Fruit fly (Drosophila melanogaster) whole organism, embryonic: ENCODE measurements around the gene CG43867.
A peak's percentile ranks its signal among the peaks of the same experiment; 100 is the strongest.

Experiments used
- B-H2 ChIP-seq: fragments of 200-800 bp; sonication (Bioruptor generic); optimal IDR thresholded peaks from 2 replicates; lab custom pipeline; 2018; ENCODE audit warnings: missing biosample characterization, mild to moderate bottlenecking, missing genetic modification characterization
- CG10431 ChIP-seq: fragments of 200-800 bp; sonication (Bioruptor generic); optimal IDR thresholded peaks from 3 replicates; lab custom pipeline; 2018; ENCODE audit warnings: missing biosample characterization, mild to moderate bottlenecking, missing genetic modification characterization
- CG10462 ChIP-seq: fragments of 200-800 bp; sonication (Bioruptor generic); optimal IDR thresholded peaks from 2 replicates; lab custom pipeline; 2016; ENCODE audit warnings: missing biosample characterization, missing genetic modification characterization
- CG10979 ChIP-seq: fragments of 200-800 bp; sonication (Bioruptor generic); optimal IDR thresholded peaks from 2 replicates; lab custom pipeline; 2018; ENCODE audit warnings: missing biosample characterization, mild to moderate bottlenecking, missing genetic modification characterization, moderate library complexity
- CG11456 ChIP-seq: fragments of 200-800 bp; sonication (Bioruptor generic); IDR thresholded peaks from 3 replicates; pipeline ENCODE4 v1.3.6; 2022; ENCODE audit warnings: missing biosample characterization, missing genetic modification characterization
- CG11560 ChIP-seq: fragments of 200-800 bp; sonication (Bioruptor generic); IDR thresholded peaks from 3 replicates; pipeline ENCODE4 v1.3.6; 2022; ENCODE audit warnings: missing biosample characterization, missing genetic modification characterization
- CG12219 ChIP-seq: fragments of 200-800 bp; sonication (Bioruptor generic); optimal IDR thresholded peaks from 3 replicates; lab custom pipeline; 2018; ENCODE audit warnings: missing biosample characterization, mild to moderate bottlenecking, missing genetic modification characterization
- CG12659 ChIP-seq: fragments of 200-800 bp; sonication (Bioruptor generic); optimal IDR thresholded peaks from 3 replicates; lab custom pipeline; 2017; ENCODE audit warnings: mild to moderate bottlenecking, missing biosample characterization, missing genetic modification reagents, missing genetic modification characterization
- CG13296 ChIP-seq: fragments of 200-800 bp; sonication (Bioruptor generic); optimal IDR thresholded peaks from 3 replicates; lab custom pipeline; 2018; ENCODE audit warnings: missing biosample characterization, mild to moderate bottlenecking, missing genetic modification characterization
- CG13894 ChIP-seq: fragments of 200-800 bp; sonication (Bioruptor generic); optimal IDR thresholded peaks from 3 replicates; lab custom pipeline; 2018; ENCODE audit warnings: missing biosample characterization, mild to moderate bottlenecking, missing genetic modification characterization, moderate library complexity
- CG15514 ChIP-seq: fragments of 200-800 bp; sonication (Bioruptor generic); optimal IDR thresholded peaks from 3 replicates; lab custom pipeline; 2017; ENCODE audit warnings: missing biosample characterization, missing genetic modification characterization, mild to moderate bottlenecking, moderate library complexity, missing genetic modification reagents
- CG17359 ChIP-seq: fragments of 200-800 bp; sonication (Bioruptor generic); optimal IDR thresholded peaks from 3 replicates; lab custom pipeline; 2018; ENCODE audit warnings: missing biosample characterization, mild to moderate bottlenecking, missing genetic modification characterization, moderate library complexity
- CG18262 ChIP-seq: fragments of 200-800 bp; optimal IDR thresholded peaks from 3 replicates; lab custom pipeline; 2019; ENCODE audit warnings: missing biosample characterization, mild to moderate bottlenecking, missing genetic modification characterization, moderate library complexity
- CG18599 ChIP-seq: fragments of 200-800 bp; sonication (Bioruptor generic); optimal IDR thresholded peaks from 3 replicates; lab custom pipeline; 2017; ENCODE audit warnings: missing biosample characterization, missing genetic modification characterization, mild to moderate bottlenecking, moderate library complexity, missing genetic modification reagents
- CG31224 ChIP-seq: fragments of 200-800 bp; sonication (Bioruptor generic); IDR thresholded peaks from 2 replicates; pipeline ENCODE4 v1.3.6; 2022; ENCODE audit warnings: missing biosample characterization, missing genetic modification characterization
- CG32532 ChIP-seq: fragments of 200-800 bp; sonication (Bioruptor generic); IDR thresholded peaks from 2 replicates; pipeline ENCODE4 v1.3.6; 2022; ENCODE audit warnings: missing biosample characterization, missing genetic modification characterization
- CG34376 ChIP-seq: fragments of 200-800 bp; sonication (Bioruptor generic); optimal IDR thresholded peaks from 2 replicates; lab custom pipeline; 2018; ENCODE audit warnings: missing biosample characterization, mild to moderate bottlenecking, missing genetic modification characterization
- CG3838 ChIP-seq: fragments of 200-800 bp; sonication (Bioruptor generic); optimal IDR thresholded peaks from 3 replicates; lab custom pipeline; 2016; ENCODE audit warnings: missing biosample characterization, missing genetic modification characterization
- CG7372 ChIP-seq: fragments of 200-800 bp; sonication (Bioruptor generic); IDR thresholded peaks from 2 replicates; pipeline ENCODE4 v1.3.6; 2022; ENCODE audit warnings: missing biosample characterization, missing genetic modification characterization
- CG9727 ChIP-seq: fragments of 200-800 bp; sonication (Bioruptor generic); optimal IDR thresholded peaks from 3 replicates; lab custom pipeline; 2017; ENCODE audit warnings: missing biosample characterization, mild to moderate bottlenecking, missing genetic modification characterization
- CG9932 ChIP-seq: fragments of 200-800 bp; sonication (Bioruptor generic); IDR thresholded peaks from 2 replicates; pipeline ENCODE4 v1.3.6; 2022; ENCODE audit warnings: missing biosample characterization, missing genetic modification characterization
- Deaf1 ChIP-seq: fragments of 200-800 bp; optimal IDR thresholded peaks from 3 replicates; lab custom pipeline; 2019; ENCODE audit warnings: missing biosample characterization, mild to moderate bottlenecking, missing genetic modification characterization, moderate library complexity
- Elba2 ChIP-seq: fragments of 200-800 bp; sonication (Bioruptor generic); optimal IDR thresholded peaks from 3 replicates; lab custom pipeline; 2016; ENCODE audit warnings: missing biosample characterization, missing genetic modification characterization
- Fer1 ChIP-seq: fragments of 200-800 bp; sonication (Bioruptor generic); optimal IDR thresholded peaks from 2 replicates; lab custom pipeline; 2017; ENCODE audit warnings: missing biosample characterization, mild to moderate bottlenecking, missing genetic modification characterization
- HLH54F ChIP-seq: fragments of 200-800 bp; sonication (Bioruptor generic); optimal IDR thresholded peaks from 3 replicates; lab custom pipeline; 2016; ENCODE audit warnings: missing biosample characterization, missing genetic modification characterization
- HLHmδ ChIP-seq: fragments of 200-800 bp; sonication (Bioruptor generic); optimal IDR thresholded peaks from 2 replicates; lab custom pipeline; 2018; ENCODE audit warnings: missing biosample characterization, mild to moderate bottlenecking, missing genetic modification characterization, moderate library complexity
- Myb ChIP-seq: fragments of 200-800 bp; sonication (Bioruptor generic); optimal IDR thresholded peaks from 2 replicates; lab custom pipeline; 2016; ENCODE audit warnings: missing biosample characterization, missing genetic modification characterization
- NFAT ChIP-seq: fragments of 200-800 bp; sonication (Bioruptor generic); IDR thresholded peaks from 2 replicates; pipeline ENCODE4 v1.3.6; 2022; ENCODE audit warnings: missing biosample characterization, missing genetic modification characterization
- Nf-YB ChIP-seq: fragments of 200-800 bp; sonication (Bioruptor generic); optimal IDR thresholded peaks from 3 replicates; lab custom pipeline; 2019; ENCODE audit warnings: missing biosample characterization, mild to moderate bottlenecking, missing genetic modification characterization, moderate library complexity
- NfI ChIP-seq: fragments of 200-800 bp; sonication (Bioruptor generic); optimal IDR thresholded peaks from 3 replicates; lab custom pipeline; 2018; ENCODE audit warnings: missing biosample characterization, mild to moderate bottlenecking, missing genetic modification characterization, moderate library complexity
- Sry-β ChIP-seq: fragments of 200-800 bp; sonication (Bioruptor generic); optimal IDR thresholded peaks from 2 replicates; lab custom pipeline; 2018; ENCODE audit warnings: missing biosample characterization, mild to moderate bottlenecking, missing genetic modification characterization, moderate library complexity
- Stat92E ChIP-seq, 3 experiments: fragments of >200 bp in 2 of 3; fragments of 200-800 bp in 1 of 3; sonication (Bioruptor generic) in 1 of 3; optimal IDR thresholded peaks; 2 replicates each; lab custom pipeline; 2017 to 2019; ENCODE audit warnings: missing biosample characterization in 3 of 3, missing genetic modification characterization in 3 of 3, mild to moderate bottlenecking in 1 of 3, moderate library complexity in 1 of 3
- Xbp1 ChIP-seq: fragments of 200-800 bp; sonication (Bioruptor generic); optimal IDR thresholded peaks from 3 replicates; lab custom pipeline; 2016; ENCODE audit warnings: missing biosample characterization, mild to moderate bottlenecking, missing genetic modification characterization
- Xrp1 ChIP-seq: fragments of 200-800 bp; sonication (Bioruptor generic); IDR thresholded peaks from 2 replicates; pipeline ENCODE4 v1.3.6; 2022; ENCODE audit warnings: missing biosample characterization, missing genetic modification characterization
- chinmo ChIP-seq: fragments of 200-800 bp; sonication (Bioruptor generic); IDR thresholded peaks from 4 replicates; pipeline ENCODE4 v1.3.6; 2022; ENCODE audit warnings: missing biosample characterization, missing genetic modification characterization; ENCODE audit not compliant: partially characterized antibody
- chm ChIP-seq: fragments of 200-800 bp; sonication (Bioruptor generic); IDR thresholded peaks from 2 replicates; pipeline ENCODE4 v1.3.6; 2022; ENCODE audit warnings: missing biosample characterization, missing genetic modification characterization
- dm ChIP-seq: fragments of 200-800 bp; sonication (Bioruptor generic); optimal IDR thresholded peaks from 3 replicates; lab custom pipeline; 2016; ENCODE audit warnings: missing biosample characterization, missing genetic modification characterization
- dpn ChIP-seq, 2 experiments: fragments of 200-800 bp; sonication (Bioruptor generic); optimal IDR thresholded peaks; 3 replicates each; lab custom pipeline; 2016; ENCODE audit warnings: missing biosample characterization in 2 of 2, missing genetic modification characterization in 2 of 2
- grau ChIP-seq: fragments of 200-800 bp; optimal IDR thresholded peaks from 3 replicates; lab custom pipeline; 2019; ENCODE audit warnings: missing biosample characterization, mild to moderate bottlenecking, missing genetic modification characterization, moderate library complexity
- gsb ChIP-seq: fragments of 200-800 bp; sonication (Bioruptor generic); IDR thresholded peaks from 2 replicates; pipeline ENCODE4 v1.3.6; 2022; ENCODE audit warnings: missing biosample characterization, missing genetic modification characterization
- gt ChIP-seq: fragments of 200-800 bp; sonication (Bioruptor generic); IDR thresholded peaks from 2 replicates; pipeline ENCODE4 v1.3.6; 2022; ENCODE audit warnings: missing biosample characterization, missing genetic modification characterization
- klu ChIP-seq: fragments of 200-800 bp; sonication (Bioruptor generic); IDR thresholded peaks from 2 replicates; pipeline ENCODE4 v1.3.6; 2022; ENCODE audit warnings: missing biosample characterization, missing genetic modification characterization
- knrl ChIP-seq: fragments of 200-800 bp; sonication (Bioruptor generic); IDR thresholded peaks from 3 replicates; pipeline ENCODE4 v1.3.6; 2022; ENCODE audit warnings: missing biosample characterization, missing genetic modification characterization; ENCODE audit not compliant: partially characterized antibody
- mirr ChIP-seq: fragments of 200-800 bp; sonication (Bioruptor generic); optimal IDR thresholded peaks from 3 replicates; lab custom pipeline; 2018; ENCODE audit warnings: missing biosample characterization, mild to moderate bottlenecking, missing genetic modification characterization
- nmo ChIP-seq: fragments of 200-800 bp; sonication (Bioruptor generic); optimal IDR thresholded peaks from 2 replicates; lab custom pipeline; 2018; ENCODE audit warnings: missing biosample characterization, mild to moderate bottlenecking, missing genetic modification characterization, moderate library complexity
- ranshi ChIP-seq: fragments of 200-800 bp; sonication (Bioruptor generic); IDR thresholded peaks from 2 replicates; pipeline ENCODE4 v1.3.6; 2022; ENCODE audit warnings: missing biosample characterization, missing genetic modification characterization
- trem ChIP-seq: fragments of 200-800 bp; optimal IDR thresholded peaks from 3 replicates; lab custom pipeline; 2019; ENCODE audit warnings: missing biosample characterization, mild to moderate bottlenecking, missing genetic modification characterization, moderate library complexity
- vfl ChIP-seq: fragments of 200-800 bp; sonication (Bioruptor generic); optimal IDR thresholded peaks from 2 replicates; lab custom pipeline; 2016; ENCODE audit warnings: missing biosample characterization, missing genetic modification characterization
- vnd ChIP-seq: fragments of 200-800 bp; sonication (Bioruptor generic); IDR thresholded peaks from 3 replicates; pipeline ENCODE4 v1.3.6; 2022; ENCODE audit warnings: missing biosample characterization, missing genetic modification characterization; ENCODE audit not compliant: partially characterized antibody

Gene CG43867

DNA sequence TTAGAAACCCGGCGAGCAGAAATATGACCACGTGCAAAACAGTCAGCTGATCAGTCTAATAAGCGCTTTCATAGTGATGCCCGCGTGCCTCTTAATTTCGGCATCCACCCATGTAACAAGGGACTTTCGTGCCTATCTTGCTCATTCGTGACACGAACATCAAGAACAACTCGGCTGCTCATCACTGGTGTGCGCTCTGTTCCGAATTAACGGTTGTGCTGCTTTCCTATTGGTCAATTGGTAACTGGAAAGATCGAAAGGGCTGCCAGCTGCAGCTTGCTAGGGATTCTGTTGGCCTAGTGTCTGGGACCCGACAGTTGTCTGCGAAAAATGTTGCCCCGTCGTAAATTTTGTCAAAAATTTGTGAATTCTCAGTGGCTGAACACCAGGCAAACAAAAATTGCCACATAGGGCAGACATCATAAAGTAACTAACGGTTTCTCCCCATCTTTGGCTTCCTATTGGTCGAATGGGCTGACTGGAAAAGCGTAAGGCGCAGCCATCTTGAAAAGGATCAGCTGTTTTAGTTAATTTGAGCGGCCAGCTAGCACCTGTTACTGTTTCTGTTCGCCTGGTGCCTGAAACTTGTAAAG lies 131.3 kb downstream of the CG43867 start (continued):
- no peak for TF ChIP-seq klu (GFP tag; lab: Robert Waterston, UW)
- TF ChIP-seq dm (GFP tag; lab: Kevin White, UChicago), result peak; percentile 51
- TF ChIP-seq CG9932 (GFP tag; lab: Robert Waterston, UW), result peak; percentile 48; the same call in 1 of the 2 replicates
- peak; percentile 49 for TF ChIP-seq CG18262 (tag; lab: Kevin White, UChicago)
- peak in 1 of 2 experiments; percentile 32 for TF ChIP-seq dpn (GFP tag; optimal IDR thresholded peaks at IDR 0.05; lab: Kevin White, UChicago)
- peak; percentile 23 for TF ChIP-seq trem (tag; lab: Kevin White, UChicago)
- peak; percentile 30 for TF ChIP-seq mirr
- TF ChIP-seq CG12219, result no peak
- peak in 1 of 3 experiments; percentile 86 for TF ChIP-seq Stat92E (GFP tag; optimal IDR thresholded peaks at IDR 0.05; lab: Kevin White, UChicago)
- TF ChIP-seq CG31224 (GFP tag; lab: Robert Waterston, UW), result peak; percentile 98
- peak; percentile 18 for TF ChIP-seq CG15514 (GFP tag; lab: Kevin White, UChicago)
- peak; percentile 31 for TF ChIP-seq CG34376 (GFP tag; lab: Kevin White, UChicago)
- TF ChIP-seq Nf-YB, result peak; percentile 98
- TF ChIP-seq chinmo (GFP tag; lab: Robert Waterston, UW), result peak; percentile 96
- peak; percentile 37; the same call in 1 of the 2 replicates for TF ChIP-seq chm (GFP tag; lab: Robert Waterston, UW)
- peak; percentile 6 for TF ChIP-seq CG10431 (GFP tag; lab: Kevin White, UChicago)
- TF ChIP-seq Myb (GFP tag; lab: Kevin White, UChicago), result peak; percentile 22
- peak; percentile 96 for TF ChIP-seq Sry-β (GFP tag; lab: Kevin White, UChicago)
- peak; percentile 5 for TF ChIP-seq Fer1 (GFP tag; lab: Kevin White, UChicago)
- no peak for TF ChIP-seq gt (GFP tag; lab: Robert Waterston, UW)
- TF ChIP-seq CG7372, result no peak
- TF ChIP-seq CG9727 (GFP tag; lab: Kevin White, UChicago), result peak; percentile 2
- TF ChIP-seq HLH54F, result peak; percentile 21
- peak; percentile 89 for TF ChIP-seq vnd
- peak; percentile 89 for TF ChIP-seq CG10462 (GFP tag; lab: Kevin White, UChicago)
- no peak for TF ChIP-seq CG12659 (GFP tag; lab: Kevin White, UChicago)
- no peak for TF ChIP-seq CG17359 (tag; lab: Kevin White, UChicago)
- peak; percentile 41 for TF ChIP-seq HLHmδ (GFP tag; lab: Kevin White, UChicago)
- TF ChIP-seq Xbp1 (GFP tag; lab: Kevin White, UChicago), result peak; percentile 34
- TF ChIP-seq CG13894, result peak; percentile 44
- peak; percentile 8 for TF ChIP-seq CG13296 (GFP tag; lab: Kevin White, UChicago)
- peak; percentile 43; the same call in 1 of the 2 replicates for TF ChIP-seq CG32532 (GFP tag; lab: Robert Waterston, UW)
- TF ChIP-seq CG10979, result peak; percentile 6
- peak; percentile 10 for TF ChIP-seq NfI (GFP tag; lab: Kevin White, UChicago)
- peak; percentile 17 for TF ChIP-seq vfl (GFP tag; lab: Kevin White, UChicago)
- TF ChIP-seq CG11456, result peak; percentile 61; the same call in 1 of the 3 replicates
- TF ChIP-seq CG18599 (GFP tag; lab: Kevin White, UChicago), result peak; percentile 21
- peak; percentile 99 for TF ChIP-seq Elba2 (GFP tag; lab: Kevin White, UChicago)
- peak; percentile 11 for TF ChIP-seq nmo
- TF ChIP-seq knrl, result peak; percentile 88
- 0 out of 2 replicates have a peak, but pooled peaks have one; percentile 15 for TF ChIP-seq ranshi (GFP tag; lab: Robert Waterston, UW)
- peak; percentile 52; the same call in 1 of the 2 replicates for TF ChIP-seq Xrp1 (GFP tag; lab: Robert Waterston, UW)
- peak; percentile 22 for TF ChIP-seq grau (tag; lab: Kevin White, UChicago)
- no peak for TF ChIP-seq CG11560 (tag; lab: Robert Waterston, UW)
- peak; percentile 73 for TF ChIP-seq Deaf1
- TF ChIP-seq gsb, result no peak
- TF ChIP-seq B-H2 (GFP tag; lab: Kevin White, UChicago), result peak; percentile 47
- no peak for TF ChIP-seq CG3838 (GFP tag; lab: Kevin White, UChicago)
- TF ChIP-seq NFAT (GFP tag; lab: Robert Waterston, UW), result peak; percentile 8; the same call in 1 of the 2 replicates
